Worm (Caenorhabditis elegans) whole organism, L4/young adult: ENCODE measurements around the gene unc-132.

Experiments used
- W03F9.2 ChIP-seq: fragments of 150-350 bp; optimal IDR thresholded peaks from 2 replicates; lab custom pipeline; 2014; ENCODE audit warnings: missing biosample characterization, missing genetic modification characterization
- dao-5 ChIP-seq: sonication (generic microtip); optimal IDR thresholded peaks from 2 replicates; lab custom pipeline; 2016; ENCODE audit warnings: missing genotype, missing genetic modification characterization, moderate library complexity, missing compliant biosample characterization
- him-1 ChIP-seq: sonication (generic microtip); optimal IDR thresholded peaks from 2 replicates; lab custom pipeline; 2016; ENCODE audit warnings: missing genotype, missing genetic modification reagents, missing genetic modification characterization, missing compliant biosample characterization

Gene unc-132

DNA sequence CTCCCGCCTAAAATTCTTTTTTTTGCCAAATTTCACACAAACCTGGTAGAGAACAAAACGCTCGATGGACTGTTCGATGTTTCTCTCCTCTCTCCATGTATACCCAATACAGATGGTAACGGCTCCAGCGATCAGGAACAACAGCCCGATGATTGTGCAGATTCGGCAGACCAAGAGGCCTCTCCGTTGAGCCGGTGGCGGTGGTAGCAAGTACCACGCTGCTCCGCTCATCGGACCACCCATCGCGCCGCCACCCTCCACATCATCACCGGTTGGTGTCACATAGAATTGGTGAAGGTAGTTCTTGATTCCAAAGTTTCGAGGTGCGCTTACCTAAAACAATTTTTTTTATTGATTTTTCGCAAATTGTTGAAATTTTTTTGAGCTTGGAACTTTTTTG, 27.8 kb downstream of the unc-132 start:
- TF ChIP-seq him-1 (tag; lab: Kevin White, UChicago) (no peak), W03F9.2 (tag; lab: Kevin White, UChicago) (no peak), dao-5 (tag; lab: Kevin White, UChicago) (no peak)

DNA sequence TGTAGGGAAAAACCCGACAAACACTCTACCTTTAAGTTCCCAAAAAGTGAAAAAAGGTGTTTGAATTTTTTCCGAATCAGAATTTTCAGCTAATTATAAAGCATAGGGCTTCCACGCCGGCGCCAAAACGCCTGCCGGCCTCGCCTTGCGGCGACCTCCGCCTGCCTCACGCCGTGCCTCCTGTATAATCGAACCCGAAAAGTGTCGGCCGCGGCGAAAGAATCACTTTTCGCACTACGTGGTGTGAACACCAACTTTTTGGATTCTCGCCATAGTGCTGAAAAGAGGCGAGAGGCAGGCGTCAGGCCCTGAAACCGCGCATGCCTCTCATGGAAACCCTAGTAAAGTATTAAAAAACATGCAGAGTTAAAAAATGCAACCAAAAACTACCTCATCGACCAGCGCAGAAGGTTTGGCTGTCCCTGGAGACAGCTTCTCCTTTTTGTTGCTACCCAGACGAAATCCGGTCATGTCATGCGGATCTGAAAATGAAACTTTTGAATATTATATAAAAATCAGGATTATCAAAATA, 28.6 kb downstream of the unc-132 start, which contains the start of gene nrsn-1:
Gene nrsn-1, minus strand, starts transcription at position 482 of the 532 bp plus-strand sequence.
- no peak for TF ChIP-seq W03F9.2 (tag; lab: Kevin White, UChicago)
- no peak for TF ChIP-seq him-1 (tag; lab: Kevin White, UChicago)
- TF ChIP-seq dao-5 (tag; lab: Kevin White, UChicago), result no peak

DNA sequence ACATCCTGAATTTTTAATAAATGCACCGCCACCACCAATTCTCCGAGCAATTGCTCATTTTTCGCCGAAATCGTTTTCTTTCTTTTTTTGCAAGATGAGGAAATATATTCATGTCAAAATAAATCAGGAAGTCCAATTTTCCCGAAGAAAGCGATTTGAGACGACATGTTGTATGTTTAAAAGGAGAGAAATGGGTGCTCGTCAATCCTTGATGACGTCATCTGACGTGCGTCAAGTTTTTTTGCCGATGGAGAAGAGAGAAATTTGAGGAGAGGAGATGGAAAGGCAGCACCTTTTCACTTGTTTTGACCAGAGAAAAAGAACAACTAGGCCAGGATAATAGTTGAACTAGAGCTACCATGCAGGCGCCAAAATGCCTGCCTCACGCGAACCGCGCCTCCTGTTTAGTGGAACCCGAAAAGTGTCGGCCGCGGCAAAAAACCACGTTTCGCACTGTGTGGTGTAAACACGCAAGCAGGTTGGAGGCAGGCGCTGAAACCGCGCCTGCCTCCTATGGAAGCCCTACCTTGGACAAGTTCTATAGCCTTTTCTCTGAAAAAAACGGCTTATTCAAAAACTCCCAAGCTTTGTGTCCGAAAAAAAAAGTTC, 29.5 kb downstream of the unc-132 start:
- TF ChIP-seq W03F9.2 (tag; lab: Kevin White, UChicago) (no peak), him-1 (tag; lab: Kevin White, UChicago) (peak; percentile 38), dao-5 (tag; lab: Kevin White, UChicago) (no peak)

DNA sequence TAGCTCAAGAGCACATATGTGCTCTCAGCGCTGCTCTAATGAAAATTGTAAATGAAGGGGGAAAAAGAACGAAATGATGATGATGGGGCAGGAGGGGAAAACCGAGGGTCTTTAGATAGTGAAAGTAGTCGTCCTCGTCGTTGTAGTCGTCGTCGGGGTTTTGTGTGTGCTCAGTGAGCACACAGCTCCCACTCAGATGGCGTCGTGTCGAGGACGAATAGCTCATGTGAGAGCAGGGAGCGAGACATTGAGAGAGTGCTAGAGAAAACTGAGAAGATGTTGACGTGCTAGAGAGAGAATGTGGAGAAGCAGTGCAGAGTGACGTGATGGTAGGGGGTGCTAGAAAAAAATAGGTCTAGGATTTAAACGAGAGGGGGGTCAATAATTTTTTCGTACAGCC, 30.8 kb downstream of the unc-132 start:
- peak; percentile 79 for TF ChIP-seq him-1 (tag; lab: Kevin White, UChicago)
- no peak for TF ChIP-seq W03F9.2 (tag; lab: Kevin White, UChicago)
- no peak for TF ChIP-seq dao-5 (tag; lab: Kevin White, UChicago)

DNA sequence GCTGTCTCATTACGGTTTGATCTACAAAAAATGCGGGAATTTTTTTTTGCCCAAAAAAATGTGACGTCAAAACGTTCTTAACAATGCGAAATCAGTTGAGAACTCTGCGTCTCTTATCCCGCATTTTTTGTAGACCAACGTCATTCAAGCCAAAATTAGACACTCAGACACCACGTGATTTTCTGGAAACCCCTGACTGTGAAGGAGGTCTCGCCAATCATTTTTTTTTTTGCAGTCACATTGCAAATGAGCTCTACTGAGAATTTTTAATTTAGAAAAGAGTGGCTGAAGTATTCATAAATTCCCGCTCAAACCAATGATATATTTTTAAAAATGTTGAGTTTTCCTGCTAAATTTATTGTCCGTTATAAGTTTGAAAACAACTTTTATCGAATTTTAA, 31.6 kb downstream of the unc-132 start:
- TF ChIP-seq him-1 (tag; lab: Kevin White, UChicago) (no peak), dao-5 (tag; lab: Kevin White, UChicago) (no peak), W03F9.2 (tag; lab: Kevin White, UChicago) (no peak)

DNA sequence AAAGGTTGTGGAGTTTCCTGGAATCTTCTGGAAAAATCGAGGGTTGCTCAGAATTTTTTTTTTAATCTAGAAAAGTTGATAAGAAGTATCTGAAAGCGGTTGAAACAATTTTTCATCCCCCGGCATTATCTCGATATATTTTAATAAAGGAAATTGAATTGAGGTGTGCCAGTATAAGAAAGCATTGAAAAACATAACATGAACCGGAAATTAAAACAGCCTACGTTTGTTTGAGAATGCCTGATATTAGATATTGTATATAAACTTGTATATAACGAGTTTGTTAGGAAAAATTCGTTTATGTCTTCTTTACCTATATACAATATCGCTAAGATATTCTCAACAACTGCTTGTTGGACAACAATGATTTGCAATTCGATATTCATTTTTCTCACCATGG, 37.9 kb downstream of the unc-132 start, which contains the start of gene str-30:
Gene str-30, plus strand, starts transcription at position 301 of the 400 bp plus-strand sequence.
- TF ChIP-seq W03F9.2 (tag; lab: Kevin White, UChicago), result no peak
- no peak for TF ChIP-seq dao-5 (tag; lab: Kevin White, UChicago)
- no peak for TF ChIP-seq him-1 (tag; lab: Kevin White, UChicago)

DNA sequence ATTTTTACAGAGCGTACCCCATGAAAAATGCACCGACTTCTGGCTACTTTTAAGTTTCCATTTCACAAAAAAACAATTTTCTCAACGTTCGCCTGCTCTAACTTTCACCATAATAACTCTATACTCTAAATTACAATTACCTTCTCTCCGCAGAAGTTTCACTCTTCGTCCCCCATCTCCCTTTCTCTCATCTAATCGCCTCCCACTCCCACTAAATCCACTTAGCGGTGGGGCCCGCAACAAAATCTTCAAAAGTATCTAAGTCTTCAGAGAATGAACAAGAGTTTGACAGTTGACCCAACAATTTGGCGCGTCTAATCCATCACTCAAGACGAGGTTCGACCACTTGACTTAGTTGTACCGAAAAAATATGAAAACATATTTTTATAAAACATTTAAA, 51.5 kb downstream of the unc-132 start:
- no peak for TF ChIP-seq W03F9.2 (tag; lab: Kevin White, UChicago)
- TF ChIP-seq him-1 (tag; lab: Kevin White, UChicago), result no peak
- no peak for TF ChIP-seq dao-5 (tag; lab: Kevin White, UChicago)

DNA sequence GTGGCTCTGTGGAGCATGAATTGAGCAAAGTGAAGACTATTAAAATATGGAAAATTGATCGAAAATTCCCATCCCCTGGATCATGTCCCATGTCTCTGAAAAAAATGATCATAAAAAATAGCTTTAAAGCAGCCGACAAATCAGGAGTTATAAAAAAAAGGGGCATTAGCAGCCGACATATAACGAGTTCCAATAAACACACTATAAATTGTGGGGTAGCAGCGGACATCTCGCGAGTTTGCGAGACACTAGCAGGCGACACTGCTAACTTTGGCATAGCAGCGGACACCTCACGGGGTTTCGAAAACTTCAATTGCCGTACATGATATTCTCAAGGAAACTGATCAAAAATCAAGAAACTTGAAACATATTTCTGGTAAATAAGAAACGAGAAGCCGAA, 52.4 kb downstream of the unc-132 start, which contains the start of gene hpo-36:
Gene hpo-36, minus strand, starts transcription at position 101 of the 400 bp plus-strand sequence.
- no peak for TF ChIP-seq W03F9.2 (tag; lab: Kevin White, UChicago)
- TF ChIP-seq him-1 (tag; lab: Kevin White, UChicago), result no peak
- no peak for TF ChIP-seq dao-5 (tag; lab: Kevin White, UChicago)

DNA sequence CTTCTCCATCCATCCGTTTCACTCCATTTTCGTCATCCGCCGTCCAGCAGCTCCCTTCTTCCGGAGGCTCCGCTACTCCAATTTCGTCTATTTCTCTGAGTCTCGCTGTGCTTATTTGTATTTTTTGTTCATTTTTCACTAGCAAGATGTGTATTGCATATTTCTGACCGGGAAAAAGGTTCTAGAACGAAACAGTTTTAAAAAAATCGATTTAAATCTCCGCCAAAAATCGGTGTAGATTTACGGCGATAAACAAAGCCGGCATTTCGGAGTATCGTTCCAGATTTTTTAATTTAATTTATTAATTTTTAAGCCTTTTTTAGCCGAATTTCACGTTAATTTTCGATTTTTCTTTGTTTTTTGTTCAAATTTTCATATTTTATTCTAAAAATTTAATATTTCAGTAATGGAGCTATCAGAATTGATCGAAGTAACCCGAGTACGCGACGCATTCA, 56.3 kb downstream of the unc-132 start, which contains the start of gene mtm-9:
Gene mtm-9, plus strand, starts transcription at position 405 of the 455 bp plus-strand sequence.
- TF ChIP-seq him-1 (tag; lab: Kevin White, UChicago) (no peak), W03F9.2 (tag; lab: Kevin White, UChicago) (no peak), dao-5 (tag; lab: Kevin White, UChicago) (no peak)

DNA sequence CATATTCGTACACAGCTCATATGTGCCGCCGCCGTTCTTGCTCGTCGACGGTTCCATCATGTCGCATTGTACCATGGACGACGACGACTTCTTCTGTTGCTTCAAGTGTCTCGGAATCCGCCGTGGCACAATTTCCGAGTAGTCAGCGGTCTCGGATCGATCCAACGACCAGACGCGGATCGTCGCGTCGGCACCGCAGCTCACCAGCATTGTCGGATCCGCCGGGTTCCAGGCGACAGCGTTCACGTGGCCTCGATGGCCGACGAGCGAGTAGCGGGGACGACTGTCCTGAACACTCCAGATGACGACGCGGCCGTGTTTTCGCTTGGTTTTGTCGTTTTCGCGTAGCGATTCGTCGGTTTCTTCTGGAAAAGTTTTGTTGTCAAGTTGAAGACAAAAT, 63.4 kb downstream of the unc-132 start:
- TF ChIP-seq W03F9.2 (tag; lab: Kevin White, UChicago), result no peak
- TF ChIP-seq him-1 (tag; lab: Kevin White, UChicago), result no peak
- TF ChIP-seq dao-5 (tag; lab: Kevin White, UChicago), result no peak
